Fruit fly (Drosophila melanogaster) whole organism, wandering third instar larva: Measurements from ENCODE around the gene Tengl1.

ENCODE experiments used
- Abd-B ChIP-seq: fragments of >200 bp; optimal IDR thresholded peaks from 2 replicates; lab custom pipeline; 2017; ENCODE audit warnings: missing biosample characterization, missing genetic modification characterization
- CG32264 ChIP-seq: fragments of 200-800 bp; sonication (Bioruptor generic); optimal IDR thresholded peaks from 2 replicates; lab custom pipeline; 2016; ENCODE audit warnings: missing biosample characterization, missing genetic modification characterization
- CG9705 ChIP-seq: fragments of 200-800 bp; sonication (Bioruptor generic); optimal IDR thresholded peaks from 2 replicates; lab custom pipeline; 2018; ENCODE audit warnings: missing biosample characterization, mild to moderate bottlenecking, missing genetic modification characterization
- CrebA ChIP-seq: fragments of 200-800 bp; sonication (Bioruptor generic); optimal IDR thresholded peaks from 2 replicates; lab custom pipeline; 2016; ENCODE audit warnings: missing biosample characterization, mild to moderate bottlenecking, missing genetic modification characterization, borderline replicate concordance
- Dfd ChIP-seq: fragments of >200 bp; optimal IDR thresholded peaks from 2 replicates; lab custom pipeline; 2017; ENCODE audit warnings: missing biosample characterization, missing genetic modification characterization
- Dif ChIP-seq: fragments of 200-275, 200-300 bp; sonication (Bioruptor generic); optimal IDR thresholded peaks from 2 replicates; lab custom pipeline; 2018; ENCODE audit warnings: missing biosample characterization, missing genetic modification characterization; ENCODE audit not compliant: partially characterized antibody
- GATAd ChIP-seq: sonication (Bioruptor generic); optimal IDR thresholded peaks from 2 replicates; lab custom pipeline; 2016; ENCODE audit warnings: missing biosample characterization, missing genetic modification characterization
- HLH106 ChIP-seq: fragments of 200-800 bp; optimal IDR thresholded peaks from 3 replicates; lab custom pipeline; 2019; ENCODE audit warnings: missing biosample characterization, mild to moderate bottlenecking, missing genetic modification characterization, moderate library complexity
- Hnf4 ChIP-seq: fragments of 200-800 bp; sonication (Bioruptor generic); optimal IDR thresholded peaks from 2 replicates; lab custom pipeline; 2016; ENCODE audit warnings: missing biosample characterization, mild to moderate bottlenecking, missing genetic modification characterization
- Hr78 ChIP-seq: fragments of >200 bp; optimal IDR thresholded peaks from 2 replicates; lab custom pipeline; 2017; ENCODE audit warnings: missing biosample characterization, missing genetic modification characterization
- Hr83 ChIP-seq: fragments of 200-300 bp; sonication (Bioruptor generic); optimal IDR thresholded peaks from 2 replicates; lab custom pipeline; 2016; ENCODE audit warnings: missing biosample characterization, mild to moderate bottlenecking, missing genetic modification characterization, moderate library complexity; ENCODE audit not compliant: poor library complexity, severe bottlenecking
- Jra ChIP-seq: sonication (Bioruptor generic); optimal IDR thresholded peaks from 2 replicates; lab custom pipeline; 2016; ENCODE audit warnings: missing biosample characterization, missing genetic modification characterization
- Mio ChIP-seq: sonication (Bioruptor generic); optimal IDR thresholded peaks from 2 replicates; lab custom pipeline; 2016; ENCODE audit warnings: missing biosample characterization, missing genetic modification characterization
- Myc ChIP-seq: fragments of >200 bp; optimal IDR thresholded peaks from 2 replicates; lab custom pipeline; 2017
- N ChIP-seq: fragments of >200 bp; optimal IDR thresholded peaks from 2 replicates; lab custom pipeline; 2018; ENCODE audit warnings: missing biosample characterization, missing external identifiers, missing genetic modification characterization
- OdsH ChIP-seq: fragments of 200-800 bp; sonication (Bioruptor generic); optimal IDR thresholded peaks from 2 replicates; lab custom pipeline; 2016; ENCODE audit warnings: missing biosample characterization, mild to moderate bottlenecking, missing genetic modification characterization
- Rel ChIP-seq, 2 experiments: fragments of 200-800 bp; sonication (Bioruptor generic) in 1 of 2; optimal IDR thresholded peaks; 2 replicates in 1 of 2; 3 replicates in 1 of 2; lab custom pipeline; 2016 to 2019; ENCODE audit warnings: mild to moderate bottlenecking in 2 of 2, missing biosample characterization in 2 of 2, missing genetic modification characterization in 2 of 2, moderate library complexity in 1 of 2
- Sp1 ChIP-seq: fragments of 200-800 bp; sonication (Bioruptor generic); optimal IDR thresholded peaks from 3 replicates; lab custom pipeline; 2019; ENCODE audit warnings: missing biosample characterization, mild to moderate bottlenecking, missing genetic modification characterization, moderate library complexity
- Vsx2 ChIP-seq: fragments of 200-300, 225-300 bp; sonication (Bioruptor generic); optimal IDR thresholded peaks from 2 replicates; lab custom pipeline; 2018; ENCODE audit warnings: missing biosample characterization, missing genetic modification characterization; ENCODE audit not compliant: partially characterized antibody
- br ChIP-seq: fragments of 200-800 bp; sonication (Bioruptor generic); optimal IDR thresholded peaks from 2 replicates; lab custom pipeline; 2016; ENCODE audit warnings: missing biosample characterization, missing genetic modification characterization
- brk ChIP-seq: fragments of 200-800 bp; sonication (Bioruptor generic); optimal IDR thresholded peaks from 2 replicates; lab custom pipeline; 2016; ENCODE audit warnings: missing biosample characterization, mild to moderate bottlenecking, missing genetic modification characterization
- dl ChIP-seq, 2 experiments: fragments of 175-275, 200-275 bp in 1 of 2; fragments of 200-275 bp in 1 of 2; sonication (Bioruptor generic); optimal IDR thresholded peaks; lab custom pipeline; 2018; ENCODE audit warnings: mild to moderate bottlenecking in 2 of 2, missing biosample characterization in 2 of 2, missing genetic modification characterization in 2 of 2, moderate library complexity in 2 of 2; ENCODE audit not compliant: partially characterized antibody in 2 of 2, insufficient read depth in 1 of 2
- dmrt93B ChIP-seq: fragments of 200-800 bp; sonication (Bioruptor generic); optimal IDR thresholded peaks from 2 replicates; lab custom pipeline; 2018; ENCODE audit warnings: missing biosample characterization, mild to moderate bottlenecking, missing genetic modification characterization
- dsf ChIP-seq: sonication (Bioruptor generic); optimal IDR thresholded peaks from 2 replicates; lab custom pipeline; 2016; ENCODE audit warnings: missing biosample characterization, missing genetic modification characterization, borderline replicate concordance
- ey ChIP-seq: fragments of 200-800 bp; sonication (Bioruptor generic); optimal IDR thresholded peaks from 2 replicates; lab custom pipeline; 2016; ENCODE audit warnings: missing biosample characterization, missing genetic modification characterization
- foxo ChIP-seq, 2 experiments: fragments of 200-800 bp; sonication (Bioruptor generic); optimal IDR thresholded peaks; 2 replicates in 1 of 2; 3 replicates in 1 of 2; lab custom pipeline; 2016 to 2017; ENCODE audit warnings: missing biosample characterization in 2 of 2, missing genetic modification characterization in 2 of 2
- fru ChIP-seq: fragments of 200-800 bp; sonication (Bioruptor generic); optimal IDR thresholded peaks from 3 replicates; lab custom pipeline; 2016; ENCODE audit warnings: missing biosample characterization, mild to moderate bottlenecking, missing genetic modification characterization
- h ChIP-seq: fragments of 200-800 bp; sonication (Bioruptor generic); optimal IDR thresholded peaks from 3 replicates; lab custom pipeline; 2016; ENCODE audit warnings: missing biosample characterization, mild to moderate bottlenecking, missing genetic modification characterization
- jim ChIP-seq: fragments of 175-275, 200-325 bp; sonication (Bioruptor generic); optimal IDR thresholded peaks from 2 replicates; lab custom pipeline; 2016; ENCODE audit warnings: missing biosample characterization, mild to moderate bottlenecking, missing genetic modification characterization
- lola ChIP-seq: fragments of >200 bp; optimal IDR thresholded peaks from 2 replicates; lab custom pipeline; 2017; ENCODE audit warnings: missing biosample characterization, missing genetic modification characterization
- pan ChIP-seq: fragments of >200 bp; optimal IDR thresholded peaks from 2 replicates; lab custom pipeline; 2017
- psq ChIP-seq: fragments of 200-800 bp; sonication (Bioruptor generic); optimal IDR thresholded peaks from 3 replicates; lab custom pipeline; 2017; ENCODE audit warnings: missing biosample characterization, mild to moderate bottlenecking, missing genetic modification characterization, moderate library complexity
- rgr ChIP-seq: fragments of 200-800 bp; sonication (Bioruptor generic); optimal IDR thresholded peaks from 3 replicates; lab custom pipeline; 2016; ENCODE audit warnings: missing biosample characterization, mild to moderate bottlenecking, missing genetic modification characterization
- sage ChIP-seq: fragments of 200-800 bp; sonication (Bioruptor generic); optimal IDR thresholded peaks from 2 replicates; lab custom pipeline; 2016; ENCODE audit warnings: missing biosample characterization, mild to moderate bottlenecking, missing genetic modification characterization
- sv ChIP-seq: fragments of 200-800 bp; sonication (Bioruptor generic); optimal IDR thresholded peaks from 3 replicates; lab custom pipeline; 2016; ENCODE audit warnings: missing biosample characterization, missing genetic modification characterization
- tai ChIP-seq: sonication (Bioruptor generic); optimal IDR thresholded peaks from 2 replicates; lab custom pipeline; 2016; ENCODE audit warnings: missing biosample characterization, missing genetic modification characterization
- usp ChIP-seq: fragments of >200 bp; optimal IDR thresholded peaks from 2 replicates; lab custom pipeline; 2017; ENCODE audit warnings: missing biosample characterization, missing genetic modification characterization
- woc ChIP-seq: sonication (Bioruptor generic); optimal IDR thresholded peaks from 2 replicates; lab custom pipeline; 2016; ENCODE audit warnings: missing biosample characterization, mild to moderate bottlenecking, missing genetic modification characterization

Tengl1 gene

dm6 chr2L:2221649-2222150 lies 18.7 kb downstream of the Tengl1 start:
- peak; percentile 96 for TF ChIP-seq GATAd
- TF ChIP-seq br (GFP tag; lab: Kevin White, UChicago), result peak; percentile 99
- TF ChIP-seq OdsH (GFP tag; lab: Kevin White, UChicago), result peak; percentile 99
- TF ChIP-seq N (GFP tag; lab: Kevin White, UChicago), result no peak
- TF ChIP-seq tai (GFP tag; lab: Kevin White, UChicago), result peak; percentile 97
- no peak for TF ChIP-seq lola (GFP tag; lab: Kevin White, UChicago)
- no peak for TF ChIP-seq pan (lab: Kevin White, UChicago)
- TF ChIP-seq dl (GFP tag; optimal IDR thresholded peaks at IDR 0.05; lab: Kevin White, UChicago; ENCODE audit: insufficient read depth in 1 of 2, partially characterized antibody in 2 of 2), result peak; percentile 54 to 79
- peak; percentile 83 for TF ChIP-seq jim (GFP tag; lab: Kevin White, UChicago)
- no peak for TF ChIP-seq Dfd (GFP tag; lab: Kevin White, UChicago)
- TF ChIP-seq rgr (GFP tag; lab: Kevin White, UChicago), result peak; percentile 99
- no peak for TF ChIP-seq Hr78
- TF ChIP-seq Hnf4 (GFP tag; lab: Kevin White, UChicago), result peak; percentile 99
- TF ChIP-seq Sp1 (GFP tag; lab: Kevin White, UChicago), result peak; percentile 99
- TF ChIP-seq h (GFP tag; lab: Kevin White, UChicago), result peak; percentile 99
- TF ChIP-seq fru (GFP tag; lab: Kevin White, UChicago), result peak; percentile 98
- no peak for TF ChIP-seq Abd-B
- TF ChIP-seq woc (GFP tag; lab: Kevin White, UChicago), result peak; percentile 93
- peak; percentile 78 for TF ChIP-seq Dif (GFP tag; lab: Kevin White, UChicago)
- peak; percentile 89 for TF ChIP-seq dmrt93B (GFP tag; lab: Kevin White, UChicago)
- TF ChIP-seq Mio, result peak; percentile 86
- peak; percentile 96 for TF ChIP-seq sage (GFP tag; lab: Kevin White, UChicago)
- TF ChIP-seq foxo (GFP tag; optimal IDR thresholded peaks at IDR 0.05; lab: Kevin White, UChicago), result peak; percentile 85 to 98
- no peak for TF ChIP-seq Myc (lab: Kevin White, UChicago)
- TF ChIP-seq sv (GFP tag; lab: Kevin White, UChicago), result peak; percentile 89
- peak; percentile 100 for TF ChIP-seq Hr83
- no peak for TF ChIP-seq CrebA (GFP tag; lab: Kevin White, UChicago)
- peak; percentile 97 for TF ChIP-seq HLH106
- no peak for TF ChIP-seq usp
- peak; percentile 98 for TF ChIP-seq psq
- TF ChIP-seq brk (GFP tag; lab: Kevin White, UChicago), result peak; percentile 98
- TF ChIP-seq CG32264 (GFP tag; lab: Kevin White, UChicago), result peak; percentile 95
- peak; percentile 98 for TF ChIP-seq Jra (GFP tag; lab: Kevin White, UChicago)
- TF ChIP-seq dsf (GFP tag; lab: Kevin White, UChicago), result peak; percentile 93
- peak; percentile 98 for TF ChIP-seq ey (GFP tag; lab: Kevin White, UChicago)
- peak; percentile 87 for TF ChIP-seq Rel (GFP tag; optimal IDR thresholded peaks at IDR 0.05; lab: Kevin White, UChicago)
- TF ChIP-seq Rel (tag; optimal IDR thresholded peaks at IDR 0.05; lab: Kevin White, UChicago), result peak; percentile 88
- no peak for TF ChIP-seq Vsx2 (GFP tag; lab: Kevin White, UChicago)
- peak; percentile 89 for TF ChIP-seq CG9705 (GFP tag; lab: Kevin White, UChicago)

- TF ChIP-seq Rel (GFP tag; optimal IDR thresholded peaks at IDR 0.05; lab: Kevin White, UChicago) (no peak), Rel (tag; optimal IDR thresholded peaks at IDR 0.05; lab: Kevin White, UChicago) (peak; percentile 68), GATAd (no peak), Sp1 (GFP tag; lab: Kevin White, UChicago) (no peak), rgr (GFP tag; lab: Kevin White, UChicago) (peak; percentile 66), foxo (GFP tag; optimal IDR thresholded peaks at IDR 0.05; lab: Kevin White, UChicago) (no peak)
These were observed 19.6 kb downstream of the Tengl1 start, which contains the start of gene papi for dm6 chr2L:2220573-2221332. papi (plus strand) TSS chr2L:2220748.
